Worm (Caenorhabditis elegans) whole organism, L4 larva: ENCODE data around the gene agt-2.
A peak's percentile ranks its signal among the peaks of the same experiment; 100 is the strongest.

Source experiments
- F37D6.2 ChIP-seq: sonication (generic microtip); optimal IDR thresholded peaks from 2 replicates; lab custom pipeline; 2016; ENCODE audit warnings: mild to moderate bottlenecking, missing genetic modification characterization, missing compliant biosample characterization
- F49E8.2 ChIP-seq: sonication (generic microtip); optimal IDR thresholded peaks from 2 replicates; lab custom pipeline; 2016; ENCODE audit warnings: missing compliant biosample characterization, mild to moderate bottlenecking, missing genetic modification characterization, borderline replicate concordance
- T26A8.4 ChIP-seq: fragments of 200-800 bp; sonication (Bioruptor generic); IDR thresholded peaks from 2 replicates; pipeline ENCODE4 v1.3.6; 2022; ENCODE audit warnings: missing genetic modification characterization, missing compliant biosample characterization
- Y48G9A.11 ChIP-seq: fragments of 200-800 bp; sonication (Bioruptor generic); IDR thresholded peaks from 2 replicates; pipeline ENCODE4 v1.3.6; 2022; ENCODE audit warnings: missing genetic modification reagents, missing genetic modification characterization, missing compliant biosample characterization
- aha-1 ChIP-seq: fragments of 150-350 bp; peaks from one replicate; lab custom pipeline; 2014; ENCODE audit warnings: missing biosample characterization, missing genetic modification characterization
- arid-1 ChIP-seq: fragments of 200-800 bp; sonication (Bioruptor generic); conservative IDR thresholded peaks from 2 replicates; pipeline ENCODE4 v1.3.6; 2022; ENCODE audit warnings: missing genetic modification reagents, missing genetic modification characterization, missing compliant biosample characterization
- attf-4 ChIP-seq: sonication (generic microtip); optimal IDR thresholded peaks from 3 replicates; lab custom pipeline; 2017; ENCODE audit warnings: missing biosample characterization, missing genetic modification characterization
- ceh-20 ChIP-seq: fragments of 200-800 bp; sonication (Bioruptor generic); IDR thresholded peaks from 2 replicates; pipeline ENCODE4 v1.3.6; 2022; ENCODE audit warnings: missing genetic modification reagents, missing genetic modification characterization, missing compliant biosample characterization
- ceh-44 ChIP-seq: fragments of 200-800 bp; sonication (Bioruptor generic); IDR thresholded peaks from 2 replicates; pipeline ENCODE4 v1.3.6; 2022; ENCODE audit warnings: missing genetic modification reagents, missing genetic modification characterization, missing compliant biosample characterization
- ctbp-1 ChIP-seq: fragments of 200-800 bp; sonication (Bioruptor generic); IDR thresholded peaks from 2 replicates; pipeline ENCODE4 v1.3.6; 2022; ENCODE audit warnings: missing genetic modification reagents, missing genetic modification characterization, missing compliant biosample characterization
- daf-8 ChIP-seq: fragments of 200-800 bp; sonication (Bioruptor generic); IDR thresholded peaks from 2 replicates; pipeline ENCODE4 v1.3.6; 2022; ENCODE audit warnings: missing genetic modification characterization, missing compliant biosample characterization
- dmd-8 ChIP-seq: fragments of 200-800 bp; sonication (Bioruptor generic); IDR thresholded peaks from 2 replicates; pipeline ENCODE4 v1.3.6; 2022; ENCODE audit warnings: missing genetic modification characterization, missing compliant biosample characterization
- dpl-1 ChIP-seq: fragments of 150-350 bp; optimal IDR thresholded peaks from 2 replicates; lab custom pipeline; 2014; ENCODE audit warnings: missing biosample characterization, missing genetic modification reagents, missing genetic modification characterization
- duxl-1 ChIP-seq: sonication (generic microtip); optimal IDR thresholded peaks from 2 replicates; lab custom pipeline; 2016; ENCODE audit warnings: mild to moderate bottlenecking, missing genetic modification characterization, moderate library complexity, missing compliant biosample characterization; ENCODE audit not compliant: poor library complexity
- hlh-11 ChIP-seq: fragments of 200-800 bp; sonication (Bioruptor generic); optimal IDR thresholded peaks from 2 replicates; lab custom pipeline; 2018; ENCODE audit warnings: mild to moderate bottlenecking, missing genetic modification characterization, missing compliant biosample characterization
- hlh-30 ChIP-seq: sonication (generic microtip); optimal IDR thresholded peaks from 2 replicates; lab custom pipeline; 2017; ENCODE audit warnings: antibody characterized with exemption, mild to moderate bottlenecking, missing genetic modification characterization, missing compliant biosample characterization; ENCODE audit not compliant: insufficient read depth
- lim-7 ChIP-seq: fragments of 200-800 bp; sonication (Bioruptor generic); IDR thresholded peaks from 2 replicates; pipeline ENCODE4 v1.3.6; 2022; ENCODE audit warnings: missing genetic modification characterization, missing compliant biosample characterization
- lin-15B ChIP-seq: fragments of 150-350 bp; sonication (generic microtip); optimal IDR thresholded peaks from 3 replicates; lab custom pipeline; 2014; ENCODE audit warnings: missing biosample characterization, missing genetic modification characterization
- lin-38 ChIP-seq: fragments of 200-800 bp; sonication (Bioruptor generic); IDR thresholded peaks from 2 replicates; pipeline ENCODE4 v1.3.6; 2022; ENCODE audit warnings: missing genetic modification reagents, missing genetic modification characterization, missing compliant biosample characterization
- lsy-2 ChIP-seq, 2 experiments: fragments of 150-350 bp in 1 of 2; sonication (generic microtip) in 1 of 2; optimal IDR thresholded peaks; 2 replicates each; lab custom pipeline; 2014 to 2017; ENCODE audit warnings: missing biosample characterization in 2 of 2, missing genetic modification characterization in 2 of 2
- mdl-1 ChIP-seq, 2 experiments: fragments of 150-350 bp in 1 of 2; sonication (generic microtip) in 1 of 2; optimal IDR thresholded peaks; 2 replicates each; lab custom pipeline; 2014 to 2017; ENCODE audit warnings: missing biosample characterization in 2 of 2, missing genetic modification characterization in 2 of 2
- mes-2 ChIP-seq: sonication (generic microtip); optimal IDR thresholded peaks from 2 replicates; lab custom pipeline; 2016; ENCODE audit warnings: missing genotype, mild to moderate bottlenecking, missing genetic modification characterization, missing compliant biosample characterization; ENCODE audit not compliant: poor library complexity, severe bottlenecking
- mxl-2 ChIP-seq: fragments of 200-800 bp; sonication (Bioruptor generic); conservative IDR thresholded peaks from 2 replicates; pipeline ENCODE4 v1.3.6; 2022; ENCODE audit warnings: missing genetic modification reagents, missing genetic modification characterization, missing compliant biosample characterization
- mxl-3 ChIP-seq: fragments of 200-800 bp; sonication (Bioruptor generic); optimal IDR thresholded peaks from 2 replicates; lab custom pipeline; 2018; ENCODE audit warnings: mild to moderate bottlenecking, missing genetic modification characterization, missing compliant biosample characterization
- pha-4 ChIP-seq, 2 experiments: fragments of 150-350 bp in 1 of 2; fragments of 200-800 bp in 1 of 2; sonication (Bioruptor generic) in 1 of 2; IDR thresholded peaks in 1 of 2; optimal IDR thresholded peaks in 1 of 2; 2 replicates each; pipeline versions ENCODE4 v1.3.6 to Lab custom; 2014 to 2022; ENCODE audit warnings: missing genetic modification characterization in 2 of 2, missing genetic modification reagents in 2 of 2, missing biosample characterization in 1 of 2, missing compliant biosample characterization in 1 of 2
- pqm-1 ChIP-seq: sonication (generic microtip); optimal IDR thresholded peaks from 2 replicates; lab custom pipeline; 2017; ENCODE audit warnings: missing biosample characterization, missing genetic modification characterization
- saeg-2 ChIP-seq: fragments of 200-800 bp; sonication (Bioruptor generic); IDR thresholded peaks from 2 replicates; pipeline ENCODE4 v1.3.6; 2022; ENCODE audit warnings: missing genetic modification reagents, missing genetic modification characterization, missing compliant biosample characterization
- sdz-12 ChIP-seq: fragments of 200-800 bp; sonication (Bioruptor generic); optimal IDR thresholded peaks from 2 replicates; lab custom pipeline; 2018; ENCODE audit warnings: mild to moderate bottlenecking, missing genetic modification characterization, missing compliant biosample characterization
- skn-1 ChIP-seq: fragments of 150-350 bp; optimal IDR thresholded peaks from 2 replicates; lab custom pipeline; 2014; ENCODE audit warnings: missing biosample characterization, missing genetic modification characterization
- tag-97 ChIP-seq: fragments of 200-800 bp; sonication (Bioruptor generic); IDR thresholded peaks from 2 replicates; pipeline ENCODE4 v1.3.6; 2022; ENCODE audit warnings: missing genetic modification characterization, missing compliant biosample characterization
- tra-1 ChIP-seq: fragments of 200-800 bp; sonication (Bioruptor generic); IDR thresholded peaks from 2 replicates; pipeline ENCODE4 v1.3.6; 2022; ENCODE audit warnings: missing genetic modification reagents, missing genetic modification characterization, missing compliant biosample characterization
- unc-130 ChIP-seq: sonication (generic microtip); optimal IDR thresholded peaks from 2 replicates; lab custom pipeline; 2016; ENCODE audit warnings: missing genetic modification reagents, missing genetic modification characterization, missing compliant biosample characterization
- unc-62 ChIP-seq, 3 experiments: fragments of 150-350 bp in 1 of 3; sonication (generic microtip); optimal IDR thresholded peaks in 2 of 3; peaks in 1 of 3; 1 replicate in 1 of 3; 2 replicates in 2 of 3; lab custom pipeline; 2014 to 2017; ENCODE audit warnings: missing biosample characterization in 3 of 3, missing genetic modification characterization in 3 of 3, missing genetic modification reagents in 3 of 3, missing genotype in 1 of 3

agt-2 gene

ce11 chrII:5373275-5374047, at the start of gene agt-2, which contains the start of gene F09E5.3 (continued):
- TF ChIP-seq sdz-12 (GFP tag; lab: Kevin White, UChicago) (no peak), arid-1 (GFP tag; lab: Robert Waterston, UW) (peak; percentile 54; the same call in 1 of the 2 replicates), pha-4 (GFP tag; IDR thresholded peaks at IDR 0.05; lab: Robert Waterston, UW) (peak; percentile 65), pha-4 (tag; optimal IDR thresholded peaks at IDR 0.05; lab: Kevin White, UChicago) (peak; percentile 15), dpl-1 (peak; percentile 87), T26A8.4 (GFP tag; lab: Robert Waterston, UW) (peak; percentile 90), hlh-30 (peak; percentile 81), duxl-1 (tag; lab: Kevin White, UChicago) (peak; percentile 58), mxl-3 (GFP tag; lab: Kevin White, UChicago) (peak; percentile 62), mes-2 (peak; percentile 93), ceh-20 (GFP tag; lab: Robert Waterston, UW) (peak; percentile 85), pqm-1 (tag; lab: Kevin White, UChicago) (peak; percentile 74), tra-1 (GFP tag; lab: Robert Waterston, UW) (peak; percentile 47), tag-97 (GFP tag; lab: Robert Waterston, UW) (no peak), lin-15B (tag; lab: Kevin White, UChicago) (no peak), F37D6.2 (tag; lab: Kevin White, UChicago) (peak; percentile 83), Y48G9A.11 (GFP tag; lab: Robert Waterston, UW) (no peak), ctbp-1 (GFP tag; lab: Robert Waterston, UW) (peak; percentile 80; the same call in 1 of the 2 replicates)

- TF ChIP-seq unc-130 (GFP tag; lab: Kevin White, UChicago), result peak; percentile 53
- no peak for TF ChIP-seq dmd-8
- no peak for TF ChIP-seq ceh-44 (GFP tag; lab: Robert Waterston, UW)
- no peak for TF ChIP-seq mxl-3 (GFP tag; lab: Kevin White, UChicago)
- TF ChIP-seq lsy-2 (tag; optimal IDR thresholded peaks at IDR 0.05; lab: Kevin White, UChicago), result peak in 1 of 2 experiments; percentile 92
- no peak for TF ChIP-seq mdl-1 (tag; optimal IDR thresholded peaks at IDR 0.05; lab: Kevin White, UChicago)
- no peak for TF ChIP-seq skn-1 (tag; lab: Kevin White, UChicago)
- TF ChIP-seq mxl-2, result no peak
- TF ChIP-seq dpl-1, result peak; percentile 45
- TF ChIP-seq F49E8.2, result peak; percentile 41
- no peak for TF ChIP-seq ceh-20 (GFP tag; lab: Robert Waterston, UW)
- TF ChIP-seq lin-38, result peak; percentile 94
- peak; percentile 59 for TF ChIP-seq aha-1
- no peak for TF ChIP-seq hlh-11 (tag; lab: Kevin White, UChicago)
- TF ChIP-seq Y48G9A.11 (GFP tag; lab: Robert Waterston, UW), result 0 out of 2 replicates have a peak, but pooled peaks have one; percentile 56
- TF ChIP-seq lim-7 (GFP tag; lab: Robert Waterston, UW), result no peak
- no peak for TF ChIP-seq saeg-2 (GFP tag; lab: Robert Waterston, UW)
Measured at ce11 chrII:5420947-5421614, 47.5 kb upstream of the agt-2 start, which contains the start of gene tofu-6. Gene tofu-6, plus strand, starts transcription at chrII:5421248.

ce11 chrII:5418929-5419328, 45.3 kb upstream of the agt-2 start, which contains the start of gene EEED8.15:
Gene EEED8.15, plus strand, starts transcription at chrII:5419229.
- no peak for TF ChIP-seq lin-38
- TF ChIP-seq daf-8, result no peak
- TF ChIP-seq attf-4 (tag; lab: Kevin White, UChicago), result no peak
- peak in 1 of 2 experiments; percentile 57 for TF ChIP-seq unc-62 (GFP tag; optimal IDR thresholded peaks at IDR 0.05 in 1 of 2; lab: Kevin White, UChicago)
- TF ChIP-seq unc-62 (tag; optimal IDR thresholded peaks at IDR 0.05; lab: Kevin White, UChicago), result no peak
